Fruit fly (Drosophila melanogaster): ENCODE results near the gene CG42818.

The CG42818 gene

dm6 chr2L:16284306-16285299 is 42.9 kb downstream of the CG42818 start (continued):
- TF ChIP-seq CG12769 (tag; optimal IDR thresholded peaks at IDR 0.05): peak; percentile 79
- TF ChIP-seq grau (tag; optimal IDR thresholded peaks at IDR 0.05): peak; percentile 45
- TF ChIP-seq schlank (tag; optimal IDR thresholded peaks at IDR 0.05): peak; percentile 47
- TF ChIP-seq Gug (GFP tag; IDR thresholded peaks at IDR 0.05): 0 out of 4 replicates have a peak, but pooled peaks have one; percentile 5
- peak; percentile 63 for TF ChIP-seq yki (optimal IDR thresholded peaks at IDR 0.05)
- TF ChIP-seq CG2120 (GFP tag; optimal IDR thresholded peaks at IDR 0.05): peak; percentile 61
- no peak for TF ChIP-seq tup (GFP tag; optimal IDR thresholded peaks at IDR 0.05)
- TF ChIP-seq CG8478 (optimal IDR thresholded peaks at IDR 0.05): peak; percentile 74
- no peak for TF ChIP-seq CG30431 (GFP tag; optimal IDR thresholded peaks at IDR 0.05)
- peak; percentile 46 for TF ChIP-seq CoRest (tag; optimal IDR thresholded peaks at IDR 0.05)
- peak; percentile 18 for TF ChIP-seq slp2 (GFP tag; optimal IDR thresholded peaks at IDR 0.05)
- TF ChIP-seq kah (GFP tag; optimal IDR thresholded peaks at IDR 0.05): peak; percentile 53
- peak; percentile 99 for TF ChIP-seq pfk (GFP tag; optimal IDR thresholded peaks at IDR 0.05)
- peak; percentile 57 for TF ChIP-seq CrebB (tag; optimal IDR thresholded peaks at IDR 0.05)
- TF ChIP-seq CG10209 (GFP tag; optimal IDR thresholded peaks at IDR 0.05): peak; percentile 25
- peak; percentile 68 for TF ChIP-seq Meics (GFP tag; optimal IDR thresholded peaks at IDR 0.05)
- TF ChIP-seq kni (GFP tag; optimal IDR thresholded peaks at IDR 0.05): peak; percentile 84
- TF ChIP-seq CG12659 (GFP tag; optimal IDR thresholded peaks at IDR 0.05): peak; percentile 47
- TF ChIP-seq twi (tag; optimal IDR thresholded peaks at IDR 0.05): peak; percentile 4
- TF ChIP-seq caup (GFP tag; optimal IDR thresholded peaks at IDR 0.05; ENCODE audit: severe bottlenecking): peak; percentile 35
- peak; percentile 32 for TF ChIP-seq CG18011 (GFP tag; optimal IDR thresholded peaks at IDR 0.05)
- TF ChIP-seq onecut (GFP tag; IDR thresholded peaks at IDR 0.05): peak; percentile 42
- peak; percentile 47 for TF ChIP-seq CG31365 (tag; optimal IDR thresholded peaks at IDR 0.05)
- TF ChIP-seq Camta (GFP tag; optimal IDR thresholded peaks at IDR 0.05): peak; percentile 34
- peak; percentile 64 for TF ChIP-seq lilli (GFP tag; optimal IDR thresholded peaks at IDR 0.05)
- TF ChIP-seq CG9727 (GFP tag; optimal IDR thresholded peaks at IDR 0.05): peak; percentile 45
- TF ChIP-seq CG6765 (GFP tag; optimal IDR thresholded peaks at IDR 0.05): peak; percentile 56
- TF ChIP-seq eyg (GFP tag; optimal IDR thresholded peaks at IDR 0.05): peak; percentile 2
- TF ChIP-seq CG2875 (GFP tag; optimal IDR thresholded peaks at IDR 0.05): peak; percentile 4
- TF ChIP-seq sd (tag; optimal IDR thresholded peaks at IDR 0.05): peak; percentile 41
- peak; percentile 53 for TF ChIP-seq CG13296 (GFP tag; optimal IDR thresholded peaks at IDR 0.05)
- peak; percentile 70 for TF ChIP-seq scrt (GFP tag; optimal IDR thresholded peaks at IDR 0.05)
- TF ChIP-seq Spps (tag; optimal IDR thresholded peaks at IDR 0.05): no peak
- peak; percentile 3 for TF ChIP-seq gro (GFP tag; optimal IDR thresholded peaks at IDR 0.05)
- peak; percentile 53 for TF ChIP-seq CG9609 (GFP tag; optimal IDR thresholded peaks at IDR 0.05)
- peak; percentile 58 for TF ChIP-seq dmrt99B (tag; optimal IDR thresholded peaks at IDR 0.05)
- TF ChIP-seq Sox100B (GFP tag; optimal IDR thresholded peaks at IDR 0.05): peak; percentile 25
- TF ChIP-seq Dip3 (GFP tag; optimal IDR thresholded peaks at IDR 0.05): peak; percentile 49
- no peak for TF ChIP-seq Ada2b (GFP tag; IDR thresholded peaks at IDR 0.05)
- TF ChIP-seq CG4328 (GFP tag; optimal IDR thresholded peaks at IDR 0.05): peak; percentile 25
- peak; percentile 72 for TF ChIP-seq CG7987 (GFP tag; optimal IDR thresholded peaks at IDR 0.05)
- TF ChIP-seq CG5180 (GFP tag; optimal IDR thresholded peaks at IDR 0.05): peak; percentile 27
- peak; percentile 4 for TF ChIP-seq CHES-1-like (GFP tag; optimal IDR thresholded peaks at IDR 0.05)
- peak; percentile 77 for TF ChIP-seq CG6813 (GFP tag; optimal IDR thresholded peaks at IDR 0.05)
- TF ChIP-seq slbo (GFP tag; IDR thresholded peaks at IDR 0.05): no peak
- TF ChIP-seq aop (GFP tag; IDR thresholded peaks at IDR 0.05): no peak
- TF ChIP-seq wek (GFP tag; optimal IDR thresholded peaks at IDR 0.05): peak; percentile 69
- TF ChIP-seq Atf-2 (GFP tag; optimal IDR thresholded peaks at IDR 0.05): peak; percentile 1
